Fruit fly (Drosophila melanogaster) whole organism, embryonic: ENCODE measurements around the gene MEP-1.

Experiments used
- Atf6 ChIP-seq: fragments of 200-800 bp; sonication (Bioruptor generic); IDR thresholded peaks from 2 replicates; pipeline ENCODE4 v1.3.6; 2022; ENCODE audit warnings: missing biosample characterization, missing genetic modification characterization
- Bdp1 ChIP-seq: fragments of 200-800 bp; sonication (Bioruptor generic); optimal IDR thresholded peaks from 3 replicates; lab custom pipeline; 2016; ENCODE audit warnings: missing biosample characterization, missing genetic modification characterization
- CG10543 ChIP-seq: fragments of 200-800 bp; sonication (Bioruptor generic); optimal IDR thresholded peaks from 3 replicates; lab custom pipeline; 2017; ENCODE audit warnings: missing biosample characterization, mild to moderate bottlenecking, missing genetic modification characterization, moderate library complexity
- CG10565 ChIP-seq: fragments of 200-800 bp; sonication (Bioruptor generic); optimal IDR thresholded peaks from 3 replicates; lab custom pipeline; 2016; ENCODE audit warnings: missing biosample characterization, mild to moderate bottlenecking, missing genetic modification characterization
- CG12104 ChIP-seq: fragments of 200-800 bp; sonication (Bioruptor generic); optimal IDR thresholded peaks from 3 replicates; lab custom pipeline; 2016; ENCODE audit warnings: missing biosample characterization, missing genetic modification characterization
- CG15514 ChIP-seq: fragments of 200-800 bp; sonication (Bioruptor generic); optimal IDR thresholded peaks from 3 replicates; lab custom pipeline; 2017; ENCODE audit warnings: missing biosample characterization, missing genetic modification characterization, mild to moderate bottlenecking, moderate library complexity, missing genetic modification reagents
- CG17568 ChIP-seq: fragments of 200-800 bp; sonication (Bioruptor generic); optimal IDR thresholded peaks from 2 replicates; lab custom pipeline; 2018; ENCODE audit warnings: missing biosample characterization, mild to moderate bottlenecking, missing genetic modification characterization, moderate library complexity
- CG1792 ChIP-seq: fragments of 200-800 bp; sonication (Bioruptor generic); optimal IDR thresholded peaks from 2 replicates; lab custom pipeline; 2016; ENCODE audit warnings: missing biosample characterization, missing genetic modification characterization
- CG2129 ChIP-seq: fragments of 200-800 bp; sonication (Bioruptor generic); IDR thresholded peaks from 2 replicates; pipeline ENCODE4 v1.3.6; 2022; ENCODE audit warnings: missing biosample characterization, missing genetic modification characterization; ENCODE audit not compliant: partially characterized antibody
- CG3281 ChIP-seq: fragments of 200-800 bp; sonication (Bioruptor generic); optimal IDR thresholded peaks from 3 replicates; lab custom pipeline; 2017; ENCODE audit warnings: missing biosample characterization, mild to moderate bottlenecking, missing genetic modification characterization
- CG34224 ChIP-seq: fragments of 200-800 bp; sonication (Bioruptor generic); IDR thresholded peaks from 3 replicates; pipeline ENCODE4 v1.3.6; 2022; ENCODE audit warnings: missing biosample characterization, missing genetic modification characterization; ENCODE audit not compliant: partially characterized antibody
- CG3726 ChIP-seq: fragments of 200-800 bp; sonication (Bioruptor generic); IDR thresholded peaks from 3 replicates; pipeline ENCODE4, ENCODE4 v1.3.6; 2022; ENCODE audit warnings: missing biosample characterization, missing genetic modification characterization
- CG3838 ChIP-seq: fragments of 200-800 bp; sonication (Bioruptor generic); optimal IDR thresholded peaks from 3 replicates; lab custom pipeline; 2016; ENCODE audit warnings: missing biosample characterization, missing genetic modification characterization
- CG3995 ChIP-seq: fragments of 200-800 bp; sonication (Bioruptor generic); optimal IDR thresholded peaks from 3 replicates; lab custom pipeline; 2016; ENCODE audit warnings: missing biosample characterization, missing genetic modification characterization
- CG4617 ChIP-seq: fragments of 200-800 bp; sonication (Bioruptor generic); optimal IDR thresholded peaks from 3 replicates; lab custom pipeline; 2016; ENCODE audit warnings: missing biosample characterization, missing genetic modification characterization, borderline replicate concordance
- CG4854 ChIP-seq: fragments of 200-800 bp; sonication (Bioruptor generic); optimal IDR thresholded peaks from 2 replicates; lab custom pipeline; 2016; ENCODE audit warnings: missing biosample characterization, missing genetic modification characterization, inconsistent platforms
- CG8290 ChIP-seq, 3 experiments: fragments of 200-800 bp; sonication (Bioruptor generic); optimal IDR thresholded peaks; 2 replicates each; lab custom pipeline; 2016 to 2019; ENCODE audit warnings: missing biosample characterization in 3 of 3, missing genetic modification characterization in 3 of 3, mild to moderate bottlenecking in 2 of 3, moderate library complexity in 1 of 3
- Dad ChIP-seq: fragments of 200-800 bp; sonication (Bioruptor generic); optimal IDR thresholded peaks from 3 replicates; lab custom pipeline; 2016; ENCODE audit warnings: missing biosample characterization, missing genetic modification characterization
- Dfd ChIP-seq, 2 experiments: fragments of >200 bp; optimal IDR thresholded peaks; 2 replicates each; lab custom pipeline; 2017; ENCODE audit warnings: missing biosample characterization in 2 of 2, missing genetic modification characterization in 2 of 2
- Doc2 ChIP-seq: fragments of 200-800 bp; sonication (Bioruptor generic); IDR thresholded peaks from 2 replicates; pipeline ENCODE4 v1.3.6; 2022; ENCODE audit warnings: missing biosample characterization, missing genetic modification characterization
- Ets65A ChIP-seq: fragments of 200-800 bp; sonication (Bioruptor generic); peaks from one replicate; lab custom pipeline; 2016; ENCODE audit warnings: missing biosample characterization, missing genetic modification characterization
- HLH54F ChIP-seq: fragments of 200-800 bp; sonication (Bioruptor generic); optimal IDR thresholded peaks from 3 replicates; lab custom pipeline; 2016; ENCODE audit warnings: missing biosample characterization, missing genetic modification characterization
- Kr ChIP-seq: fragments of 200-800 bp; sonication (Bioruptor generic); optimal IDR thresholded peaks from 2 replicates; lab custom pipeline; 2017; ENCODE audit warnings: missing biosample characterization, mild to moderate bottlenecking, missing genetic modification characterization
- Lhr ChIP-seq: fragments of 200-800 bp; sonication (Bioruptor generic); optimal IDR thresholded peaks from 3 replicates; lab custom pipeline; 2017; ENCODE audit warnings: mild to moderate bottlenecking, missing biosample characterization, missing genetic modification reagents, missing genetic modification characterization
- Mad ChIP-seq: fragments of 200-800 bp; sonication (Bioruptor generic); optimal IDR thresholded peaks from 2 replicates; lab custom pipeline; 2016; ENCODE audit warnings: missing biosample characterization, missing genetic modification characterization
- NC2α ChIP-seq: fragments of 200-800 bp; sonication (Bioruptor generic); optimal IDR thresholded peaks from 2 replicates; lab custom pipeline; 2016; ENCODE audit warnings: missing biosample characterization, missing genetic modification characterization
- Poxn ChIP-seq: fragments of 200-800 bp; sonication (Bioruptor generic); IDR thresholded peaks from 2 replicates; pipeline ENCODE4 v1.3.6; 2022; ENCODE audit warnings: missing biosample characterization, missing genetic modification characterization
- Rx ChIP-seq: fragments of 200-800 bp; sonication (Bioruptor generic); IDR thresholded peaks from 2 replicates; pipeline ENCODE4 v1.3.6; 2022; ENCODE audit warnings: missing biosample characterization, missing genetic modification characterization
- Sin3A ChIP-seq: fragments of >200 bp; optimal IDR thresholded peaks from 2 replicates; lab custom pipeline; 2018
- Taf1 ChIP-seq: fragments of 200-800 bp; sonication (Bioruptor generic); IDR thresholded peaks from 2 replicates; pipeline ENCODE4 v1.3.6; 2022; ENCODE audit warnings: missing biosample characterization, missing genetic modification characterization
- aop ChIP-seq: fragments of 200-800 bp; sonication (Bioruptor generic); IDR thresholded peaks from 2 replicates; pipeline ENCODE4 v1.3.6; 2022; ENCODE audit warnings: missing biosample characterization, missing genetic modification characterization
- chif ChIP-seq, 2 experiments: fragments of 200-800 bp; sonication (Bioruptor generic); optimal IDR thresholded peaks; 3 replicates each; lab custom pipeline; 2016; ENCODE audit warnings: missing biosample characterization in 2 of 2, missing genetic modification characterization in 2 of 2
- danr ChIP-seq: fragments of 200-800 bp; sonication (Bioruptor generic); IDR thresholded peaks from 2 replicates; pipeline ENCODE4 v1.3.6; 2022; ENCODE audit warnings: missing biosample characterization, missing genetic modification characterization
- dati ChIP-seq: fragments of 200-800 bp; sonication (Bioruptor generic); IDR thresholded peaks from 2 replicates; pipeline ENCODE4 v1.3.6; 2022; ENCODE audit warnings: missing biosample characterization, missing genetic modification characterization
- eyg ChIP-seq: fragments of 200-800 bp; sonication (Bioruptor generic); optimal IDR thresholded peaks from 3 replicates; lab custom pipeline; 2016; ENCODE audit warnings: missing biosample characterization, missing genetic modification characterization
- fd64A ChIP-seq: fragments of 200-800 bp; sonication (Bioruptor generic); optimal IDR thresholded peaks from 3 replicates; lab custom pipeline; 2018; ENCODE audit warnings: missing biosample characterization, mild to moderate bottlenecking, missing genetic modification characterization
- ftz-f1 ChIP-seq: fragments of 200-800 bp; sonication (Bioruptor generic); optimal IDR thresholded peaks from 2 replicates; lab custom pipeline; 2016; ENCODE audit warnings: missing biosample characterization, missing genetic modification characterization
- gcm ChIP-seq: fragments of 200-800 bp; sonication (Bioruptor generic); optimal IDR thresholded peaks from 2 replicates; lab custom pipeline; 2019; ENCODE audit warnings: missing biosample characterization, mild to moderate bottlenecking, missing genetic modification characterization, moderate library complexity
- ham ChIP-seq: fragments of 200-800 bp; sonication (Bioruptor generic); IDR thresholded peaks from 2 replicates; pipeline ENCODE4 v1.3.6; 2022; ENCODE audit warnings: missing biosample characterization, missing genetic modification characterization
- her ChIP-seq: fragments of 200-800 bp; sonication (Bioruptor generic); optimal IDR thresholded peaks from 2 replicates; lab custom pipeline; 2016; ENCODE audit warnings: missing biosample characterization, missing genetic modification characterization
- lola ChIP-seq, 3 experiments: fragments of >200 bp in 2 of 3; fragments of 200-800 bp in 1 of 3; sonication (Bioruptor generic) in 1 of 3; optimal IDR thresholded peaks; 2 replicates each; lab custom pipeline; 2017 to 2019; ENCODE audit warnings: missing biosample characterization in 3 of 3, missing genetic modification characterization in 3 of 3, mild to moderate bottlenecking in 1 of 3, moderate library complexity in 1 of 3
- nom ChIP-seq: fragments of 200-800 bp; sonication (Bioruptor generic); optimal IDR thresholded peaks from 2 replicates; lab custom pipeline; 2017; ENCODE audit warnings: missing biosample characterization, missing genetic modification characterization, mild to moderate bottlenecking, moderate library complexity, missing genetic modification reagents
- prd ChIP-seq, 3 experiments: fragments of >200 bp in 2 of 3; fragments of 200-800 bp in 1 of 3; sonication (Bioruptor generic) in 1 of 3; optimal IDR thresholded peaks in 2 of 3; IDR thresholded peaks in 1 of 3; 2 replicates in 2 of 3; 3 replicates in 1 of 3; pipeline versions ENCODE4 v1.3.6 to Lab custom; 2017 to 2022; ENCODE audit warnings: missing biosample characterization in 1 of 3, missing genetic modification characterization in 1 of 3
- psq ChIP-seq: fragments of 200-800 bp; sonication (Bioruptor generic); optimal IDR thresholded peaks from 2 replicates; lab custom pipeline; 2017; ENCODE audit warnings: missing biosample characterization, missing genetic modification characterization
- so ChIP-seq: fragments of 200-800 bp; sonication (Bioruptor generic); IDR thresholded peaks from 3 replicates; pipeline ENCODE4 v1.3.6; 2022; ENCODE audit warnings: missing biosample characterization, missing genetic modification characterization
- tup ChIP-seq: fragments of 200-800 bp; sonication (Bioruptor generic); optimal IDR thresholded peaks from 2 replicates; lab custom pipeline; 2016; ENCODE audit warnings: missing biosample characterization, mild to moderate bottlenecking, missing genetic modification characterization, moderate library complexity
- vfl ChIP-seq: fragments of 200-800 bp; sonication (Bioruptor generic); optimal IDR thresholded peaks from 2 replicates; lab custom pipeline; 2016; ENCODE audit warnings: missing biosample characterization, missing genetic modification characterization
- zfh1 ChIP-seq: fragments of 200-800 bp; sonication (Bioruptor generic); IDR thresholded peaks from 3 replicates; pipeline ENCODE4 v1.3.6; 2022; ENCODE audit warnings: missing biosample characterization, missing genetic modification characterization

MEP-1 gene

dm6 chr3L:2586804-2587561, 44.5 kb upstream of the MEP-1 start, which contains the start of gene RpL8 (continued):
- TF ChIP-seq lola (GFP tag; optimal IDR thresholded peaks at IDR 0.05; lab: Kevin White, UChicago) (peak in 1 of 3 experiments; percentile 22), gcm (GFP tag; lab: Kevin White, UChicago) (peak; percentile 67), psq (GFP tag; lab: Kevin White, UChicago) (peak; percentile 66), Kr (GFP tag; lab: Kevin White, UChicago) (peak; percentile 71), nom (GFP tag; lab: Kevin White, UChicago) (peak; percentile 90), Mad (GFP tag; lab: Kevin White, UChicago) (peak; percentile 84), Lhr (GFP tag; lab: Kevin White, UChicago) (peak; percentile 40), CG17568 (GFP tag; lab: Kevin White, UChicago) (peak; percentile 91), Sin3A (peak; percentile 11), CG15514 (GFP tag; lab: Kevin White, UChicago) (peak; percentile 89), CG8290 (GFP tag; optimal IDR thresholded peaks at IDR 0.05; lab: Kevin White, UChicago) (peak; percentile 49), CG8290 (tag; optimal IDR thresholded peaks at IDR 0.05; lab: Kevin White, UChicago) (peak; percentile 67 to 90), Poxn (GFP tag; lab: Robert Waterston, UW) (0 out of 2 replicates have a peak, but pooled peaks have one; percentile 7), chif (GFP tag; optimal IDR thresholded peaks at IDR 0.05; lab: Kevin White, UChicago) (peak; percentile 53 to 75), CG3726 (GFP tag; lab: Robert Waterston, UW) (peak; percentile 67; the same call in 2 of the 3 replicates), NC2α (GFP tag; lab: Kevin White, UChicago) (peak; percentile 68), tup (peak; percentile 34), prd (optimal IDR thresholded peaks at IDR 0.05; lab: Kevin White, UChicago) (no peak), prd (GFP tag; IDR thresholded peaks at IDR 0.05; lab: Robert Waterston, UW) (peak; percentile 78), Rx (GFP tag; lab: Robert Waterston, UW) (peak; percentile 80), danr (GFP tag; lab: Robert Waterston, UW) (no peak), CG10565 (GFP tag; lab: Kevin White, UChicago) (peak; percentile 49), ftz-f1 (peak; percentile 45), CG3838 (GFP tag; lab: Kevin White, UChicago) (peak; percentile 4), eyg (GFP tag; lab: Kevin White, UChicago) (peak; percentile 79), CG4854 (GFP tag; lab: Kevin White, UChicago) (peak; percentile 76), ham (GFP tag; lab: Robert Waterston, UW) (peak; percentile 64; the same call in 1 of the 2 replicates), Taf1 (GFP tag; lab: Robert Waterston, UW) (peak; percentile 41), her (GFP tag; lab: Kevin White, UChicago) (peak; percentile 87), aop (GFP tag; lab: Robert Waterston, UW) (no peak), Doc2 (GFP tag; lab: Robert Waterston, UW) (no peak), CG10543 (GFP tag; lab: Kevin White, UChicago) (peak; percentile 91), CG34224 (peak; percentile 48; the same call in 2 of the 3 replicates), HLH54F (GFP tag; lab: Kevin White, UChicago) (peak; percentile 61), so (GFP tag; lab: Robert Waterston, UW) (peak; percentile 85), CG12104 (GFP tag; lab: Kevin White, UChicago) (peak; percentile 72), Bdp1 (GFP tag; lab: Kevin White, UChicago) (peak; percentile 73), Dfd (GFP tag; optimal IDR thresholded peaks at IDR 0.05; lab: Kevin White, UChicago) (no peak), Atf6 (peak; percentile 72), fd64A (GFP tag; lab: Kevin White, UChicago) (peak; percentile 91), zfh1 (GFP tag; lab: Robert Waterston, UW) (peak; percentile 89), CG3281 (GFP tag; lab: Kevin White, UChicago) (peak; percentile 87), dati (GFP tag; lab: Robert Waterston, UW) (peak; percentile 70; the same call in 1 of the 2 replicates), Ets65A (GFP tag; lab: Kevin White, UChicago) (peak; percentile 99), Dad (GFP tag; lab: Kevin White, UChicago) (peak; percentile 74), CG4617 (GFP tag; lab: Kevin White, UChicago) (peak; percentile 68), vfl (GFP tag; lab: Kevin White, UChicago) (peak; percentile 57), CG3995 (GFP tag; lab: Kevin White, UChicago) (peak; percentile 72), CG2129 (GFP tag; lab: Robert Waterston, UW) (peak; percentile 34; the same call in 1 of the 2 replicates), CG1792 (GFP tag; lab: Kevin White, UChicago) (peak; percentile 51)
